Fruit fly (Drosophila melanogaster) whole organism, embryonic: ENCODE results near the gene phol.

Experiments used
- Atf6 ChIP-seq: fragments of 200-800 bp; sonication (Bioruptor generic); IDR thresholded peaks from 2 replicates; pipeline ENCODE4 v1.3.6; 2022; ENCODE audit warnings: missing biosample characterization, missing genetic modification characterization
- Bgb ChIP-seq: fragments of 200-800 bp; sonication (Bioruptor generic); IDR thresholded peaks from 2 replicates; pipeline ENCODE4 v1.3.6; 2022; ENCODE audit warnings: missing biosample characterization, missing genetic modification characterization; ENCODE audit not compliant: partially characterized antibody
- C15 ChIP-seq: fragments of 200-800 bp; sonication (Bioruptor generic); IDR thresholded peaks from 3 replicates; pipeline ENCODE4 v1.3.6; 2022; ENCODE audit warnings: missing biosample characterization, missing genetic modification characterization
- CG10147 ChIP-seq: fragments of 200-800 bp; sonication (Bioruptor generic); optimal IDR thresholded peaks from 2 replicates; lab custom pipeline; 2019; ENCODE audit warnings: missing biosample characterization, mild to moderate bottlenecking, missing genetic modification characterization, moderate library complexity
- CG1024 ChIP-seq: fragments of 200-800 bp; sonication (Bioruptor generic); IDR thresholded peaks from 2 replicates; pipeline ENCODE4 v1.3.6; 2022; ENCODE audit warnings: missing biosample characterization, missing genetic modification characterization
- CG14441 ChIP-seq: fragments of 200-800 bp; sonication (Bioruptor generic); IDR thresholded peaks from 2 replicates; pipeline ENCODE4 v1.3.6; 2022; ENCODE audit warnings: missing biosample characterization, missing genetic modification characterization
- CG15269 ChIP-seq: fragments of 200-800 bp; sonication (Bioruptor generic); optimal IDR thresholded peaks from 2 replicates; lab custom pipeline; 2018; ENCODE audit warnings: missing biosample characterization, mild to moderate bottlenecking, missing genetic modification characterization, moderate library complexity
- CG17359 ChIP-seq: fragments of 200-800 bp; sonication (Bioruptor generic); optimal IDR thresholded peaks from 3 replicates; lab custom pipeline; 2018; ENCODE audit warnings: missing biosample characterization, mild to moderate bottlenecking, missing genetic modification characterization, moderate library complexity
- CG33557 ChIP-seq: fragments of 200-800 bp; sonication (Bioruptor generic); optimal IDR thresholded peaks from 2 replicates; lab custom pipeline; 2019; ENCODE audit warnings: missing biosample characterization, mild to moderate bottlenecking, missing genetic modification characterization, moderate library complexity
- CG34224 ChIP-seq: fragments of 200-800 bp; sonication (Bioruptor generic); IDR thresholded peaks from 3 replicates; pipeline ENCODE4 v1.3.6; 2022; ENCODE audit warnings: missing biosample characterization, missing genetic modification characterization; ENCODE audit not compliant: partially characterized antibody
- CG34422 ChIP-seq: fragments of 200-800 bp; sonication (Bioruptor generic); IDR thresholded peaks from 3 replicates; pipeline ENCODE4 v1.3.6; 2022; ENCODE audit warnings: missing biosample characterization, missing genetic modification characterization
- CG3838 ChIP-seq: fragments of 200-800 bp; sonication (Bioruptor generic); optimal IDR thresholded peaks from 3 replicates; lab custom pipeline; 2016; ENCODE audit warnings: missing biosample characterization, missing genetic modification characterization
- CG4617 ChIP-seq: fragments of 200-800 bp; sonication (Bioruptor generic); optimal IDR thresholded peaks from 3 replicates; lab custom pipeline; 2016; ENCODE audit warnings: missing biosample characterization, missing genetic modification characterization, borderline replicate concordance
- CG7271 ChIP-seq: fragments of 200-800 bp; sonication (Bioruptor generic); optimal IDR thresholded peaks from 2 replicates; lab custom pipeline; 2018; ENCODE audit warnings: missing biosample characterization, mild to moderate bottlenecking, missing genetic modification characterization, moderate library complexity
- CG7357 ChIP-seq: fragments of 200-800 bp; sonication (Bioruptor generic); IDR thresholded peaks from 3 replicates; pipeline ENCODE4 v1.3.6; 2022; ENCODE audit warnings: missing biosample characterization, missing genetic modification characterization
- CG7745 ChIP-seq: fragments of 200-800 bp; sonication (Bioruptor generic); optimal IDR thresholded peaks from 2 replicates; lab custom pipeline; 2018; ENCODE audit warnings: missing biosample characterization, mild to moderate bottlenecking, missing genetic modification characterization, moderate library complexity
- CG8089 ChIP-seq: fragments of 200-800 bp; sonication (Bioruptor generic); optimal IDR thresholded peaks from 3 replicates; lab custom pipeline; 2016; ENCODE audit warnings: missing biosample characterization, missing genetic modification characterization
- CG9437 ChIP-seq: fragments of 200-800 bp; sonication (Bioruptor generic); optimal IDR thresholded peaks from 2 replicates; lab custom pipeline; 2018; ENCODE audit warnings: missing biosample characterization, mild to moderate bottlenecking, missing genetic modification characterization
- CTCF ChIP-seq: fragments of 200-800 bp; sonication (Bioruptor generic); optimal IDR thresholded peaks from 2 replicates; lab custom pipeline; 2017; ENCODE audit warnings: missing biosample characterization, mild to moderate bottlenecking, missing genetic modification characterization, moderate library complexity
- Chrac-16 ChIP-seq: fragments of 200-800 bp; sonication (Bioruptor generic); optimal IDR thresholded peaks from 3 replicates; lab custom pipeline; 2016; ENCODE audit warnings: missing biosample characterization, missing genetic modification characterization
- CrebB ChIP-seq: fragments of 200-800 bp; sonication (Bioruptor generic); optimal IDR thresholded peaks from 3 replicates; lab custom pipeline; 2018; ENCODE audit warnings: missing biosample characterization, mild to moderate bottlenecking, missing genetic modification characterization
- Fer2 ChIP-seq: fragments of 200-800 bp; sonication (Bioruptor generic); optimal IDR thresholded peaks from 2 replicates; lab custom pipeline; 2018; ENCODE audit warnings: missing biosample characterization, mild to moderate bottlenecking, missing genetic modification characterization, moderate library complexity
- H15 ChIP-seq: fragments of 200-800 bp; sonication (Bioruptor generic); IDR thresholded peaks from 3 replicates; pipeline ENCODE4 v1.3.6; 2022; ENCODE audit warnings: missing biosample characterization, missing genetic modification characterization
- Hand ChIP-seq: fragments of 200-800 bp; sonication (Bioruptor generic); optimal IDR thresholded peaks from 2 replicates; lab custom pipeline; 2017; ENCODE audit warnings: mild to moderate bottlenecking, missing biosample characterization, missing genetic modification reagents, missing genetic modification characterization
- Kr ChIP-seq: fragments of 200-800 bp; sonication (Bioruptor generic); optimal IDR thresholded peaks from 2 replicates; lab custom pipeline; 2017; ENCODE audit warnings: missing biosample characterization, mild to moderate bottlenecking, missing genetic modification characterization
- Neu2 ChIP-seq: fragments of 200-800 bp; sonication (Bioruptor generic); optimal IDR thresholded peaks from 3 replicates; lab custom pipeline; 2016; ENCODE audit warnings: missing biosample characterization, missing genetic modification characterization, borderline replicate concordance
- Ptx1 ChIP-seq: fragments of 200-800 bp; sonication (Bioruptor generic); IDR thresholded peaks from 2 replicates; pipeline ENCODE4 v1.3.6; 2022; ENCODE audit warnings: missing biosample characterization, missing genetic modification characterization
- Ravus ChIP-seq: fragments of 200-800 bp; sonication (Bioruptor generic); IDR thresholded peaks from 2 replicates; pipeline ENCODE4 v1.3.6; 2022; ENCODE audit warnings: missing biosample characterization, missing genetic modification characterization
- Scr ChIP-seq: fragments of 200-800 bp; sonication (Bioruptor generic); IDR thresholded peaks from 2 replicates; pipeline ENCODE4 v1.3.6; 2022; ENCODE audit warnings: missing biosample characterization, missing genetic modification characterization; ENCODE audit not compliant: partially characterized antibody
- aop ChIP-seq: fragments of 200-800 bp; sonication (Bioruptor generic); IDR thresholded peaks from 2 replicates; pipeline ENCODE4 v1.3.6; 2022; ENCODE audit warnings: missing biosample characterization, missing genetic modification characterization
- bigmax ChIP-seq: fragments of 200-800 bp; sonication (Bioruptor generic); optimal IDR thresholded peaks from 2 replicates; lab custom pipeline; 2018; ENCODE audit warnings: missing biosample characterization, mild to moderate bottlenecking, missing genetic modification characterization
- croc ChIP-seq: fragments of 200-800 bp; sonication (Bioruptor generic); conservative IDR thresholded peaks from 3 replicates; pipeline ENCODE4 v1.3.6; 2022; ENCODE audit warnings: missing biosample characterization, missing genetic modification characterization
- dm ChIP-seq: fragments of 200-800 bp; sonication (Bioruptor generic); optimal IDR thresholded peaks from 3 replicates; lab custom pipeline; 2016; ENCODE audit warnings: missing biosample characterization, missing genetic modification characterization
- dmrt11E ChIP-seq: fragments of 200-800 bp; sonication (Bioruptor generic); optimal IDR thresholded peaks from 3 replicates; lab custom pipeline; 2018; ENCODE audit warnings: missing biosample characterization, mild to moderate bottlenecking, missing genetic modification characterization, moderate library complexity
- gce ChIP-seq: fragments of 200-800 bp; sonication (Bioruptor generic); IDR thresholded peaks from 3 replicates; pipeline ENCODE4 v1.3.6; 2022; ENCODE audit warnings: missing biosample characterization, missing genetic modification characterization
- gcm2 ChIP-seq: fragments of 200-800 bp; sonication (Bioruptor generic); optimal IDR thresholded peaks from 2 replicates; lab custom pipeline; 2016; ENCODE audit warnings: missing biosample characterization, missing genetic modification characterization
- gem ChIP-seq: fragments of 200-800 bp; sonication (Bioruptor generic); optimal IDR thresholded peaks from 2 replicates; lab custom pipeline; 2019; ENCODE audit warnings: missing biosample characterization, mild to moderate bottlenecking, missing genetic modification characterization, moderate library complexity
- grau ChIP-seq: fragments of 200-800 bp; optimal IDR thresholded peaks from 3 replicates; lab custom pipeline; 2019; ENCODE audit warnings: missing biosample characterization, mild to moderate bottlenecking, missing genetic modification characterization, moderate library complexity
- hth ChIP-seq: fragments of >200 bp; optimal IDR thresholded peaks from 2 replicates; lab custom pipeline; 2017; ENCODE audit warnings: inconsistent platforms
- inv ChIP-seq: fragments of 200-800 bp; sonication (Bioruptor generic); IDR thresholded peaks from 2 replicates; pipeline ENCODE4 v1.3.6; 2022; ENCODE audit warnings: missing biosample characterization, missing genetic modification characterization; ENCODE audit not compliant: partially characterized antibody
- klu ChIP-seq: fragments of 200-800 bp; sonication (Bioruptor generic); IDR thresholded peaks from 2 replicates; pipeline ENCODE4 v1.3.6; 2022; ENCODE audit warnings: missing biosample characterization, missing genetic modification characterization
- knrl ChIP-seq: fragments of 200-800 bp; sonication (Bioruptor generic); IDR thresholded peaks from 3 replicates; pipeline ENCODE4 v1.3.6; 2022; ENCODE audit warnings: missing biosample characterization, missing genetic modification characterization; ENCODE audit not compliant: partially characterized antibody
- mirr ChIP-seq: fragments of 200-800 bp; sonication (Bioruptor generic); optimal IDR thresholded peaks from 3 replicates; lab custom pipeline; 2018; ENCODE audit warnings: missing biosample characterization, mild to moderate bottlenecking, missing genetic modification characterization
- org-1 ChIP-seq: fragments of 200-800 bp; sonication (Bioruptor generic); optimal IDR thresholded peaks from 2 replicates; lab custom pipeline; 2017; ENCODE audit warnings: missing biosample characterization, missing genetic modification characterization
- ranshi ChIP-seq: fragments of 200-800 bp; sonication (Bioruptor generic); IDR thresholded peaks from 2 replicates; pipeline ENCODE4 v1.3.6; 2022; ENCODE audit warnings: missing biosample characterization, missing genetic modification characterization
- stwl ChIP-seq: fragments of 200-800 bp; sonication (Bioruptor generic); optimal IDR thresholded peaks from 3 replicates; lab custom pipeline; 2018; ENCODE audit warnings: missing biosample characterization, mild to moderate bottlenecking, missing genetic modification characterization, moderate library complexity
- trh ChIP-seq: fragments of 200-800 bp; sonication (Bioruptor generic); optimal IDR thresholded peaks from 2 replicates; lab custom pipeline; 2016; ENCODE audit warnings: missing biosample characterization, missing genetic modification characterization
- unpg ChIP-seq: fragments of 200-800 bp; sonication (Bioruptor generic); optimal IDR thresholded peaks from 3 replicates; lab custom pipeline; 2018; ENCODE audit warnings: missing biosample characterization, mild to moderate bottlenecking, missing genetic modification characterization, moderate library complexity
- vfl ChIP-seq: fragments of 200-800 bp; sonication (Bioruptor generic); optimal IDR thresholded peaks from 2 replicates; lab custom pipeline; 2016; ENCODE audit warnings: missing biosample characterization, missing genetic modification characterization

Gene phol

dm6 chr3L:9422636-9423419 is 33.3 kb downstream of the phol start, which contains the start of gene aay (continued):
- TF ChIP-seq mirr (peak; percentile 90), gcm2 (GFP tag; lab: Kevin White, UChicago) (peak; percentile 97), Neu2 (GFP tag; lab: Kevin White, UChicago) (peak; percentile 93), CG8089 (GFP tag; lab: Kevin White, UChicago) (peak; percentile 97), bigmax (GFP tag; lab: Kevin White, UChicago) (peak; percentile 82), Bgb (peak; percentile 21; the same call in 1 of the 2 replicates), knrl (GFP tag; lab: Robert Waterston, UW) (no peak; the same call in 2 of the 3 replicates), Chrac-16 (GFP tag; lab: Kevin White, UChicago) (peak; percentile 99), klu (peak; percentile 97), CG34224 (GFP tag; lab: Robert Waterston, UW) (peak; percentile 57; the same call in 2 of the 3 replicates), croc (peak; percentile 98), Ptx1 (GFP tag; lab: Robert Waterston, UW) (peak; percentile 99), H15 (GFP tag; lab: Robert Waterston, UW) (peak; percentile 97), Kr (peak; percentile 75), unpg (GFP tag; lab: Kevin White, UChicago) (peak; percentile 99), CTCF (GFP tag; lab: Kevin White, UChicago) (peak; percentile 73), gce (peak; percentile 94), Atf6 (GFP tag; lab: Robert Waterston, UW) (peak; percentile 99), Fer2 (tag; lab: Kevin White, UChicago) (peak; percentile 96), CG4617 (GFP tag; lab: Kevin White, UChicago) (peak; percentile 98), grau (peak; percentile 99), ranshi (GFP tag; lab: Robert Waterston, UW) (peak; percentile 98), aop (GFP tag; lab: Robert Waterston, UW) (peak; percentile 84), dmrt11E (peak; percentile 99), CG7745 (tag; lab: Kevin White, UChicago) (peak; percentile 88), Scr (GFP tag; lab: Robert Waterston, UW) (no peak), CG34422 (GFP tag; lab: Robert Waterston, UW) (peak; percentile 98), vfl (GFP tag; lab: Kevin White, UChicago) (peak; percentile 97), gem (peak; percentile 100), hth (lab: Kevin White, UChicago) (no peak), CG15269 (tag; lab: Kevin White, UChicago) (peak; percentile 99), Ravus (GFP tag; lab: Robert Waterston, UW) (peak; percentile 96), CG7271 (tag; lab: Kevin White, UChicago) (peak; percentile 96), trh (peak; percentile 97), CG14441 (GFP tag; lab: Robert Waterston, UW) (peak; percentile 98), CG10147 (GFP tag; lab: Kevin White, UChicago) (peak; percentile 99), CrebB (tag; lab: Kevin White, UChicago) (peak; percentile 99), org-1 (peak; percentile 99), Hand (GFP tag; lab: Kevin White, UChicago) (peak; percentile 97), CG7357 (GFP tag; lab: Robert Waterston, UW) (peak; percentile 91), CG17359 (tag; lab: Kevin White, UChicago) (peak; percentile 99), CG33557 (GFP tag; lab: Kevin White, UChicago) (peak; percentile 98), inv (GFP tag; lab: Robert Waterston, UW) (no peak), CG3838 (peak; percentile 97), CG9437 (GFP tag; lab: Kevin White, UChicago) (peak; percentile 93), CG1024 (peak; percentile 95), dm (GFP tag; lab: Kevin White, UChicago) (peak; percentile 96), stwl (peak; percentile 88), C15 (GFP tag; lab: Robert Waterston, UW) (peak; percentile 95)
